Fruit fly (Drosophila melanogaster) whole organism, pupa: ENCODE measurements around the gene CG4653.

Experiments
- CG12605 ChIP-seq: fragments of 200-800 bp; sonication (Bioruptor generic); IDR thresholded peaks from 2 replicates; pipeline ENCODE4 v1.3.6; 2022; ENCODE audit warnings: missing biosample characterization, missing genetic modification characterization
- CG4496 ChIP-seq: fragments of 200-800 bp; sonication (Bioruptor generic); IDR thresholded peaks from 3 replicates; pipeline ENCODE4 v1.3.6; 2022; ENCODE audit warnings: missing biosample characterization, missing genetic modification characterization
- CG8301 ChIP-seq: fragments of 200-800 bp; sonication (Bioruptor generic); optimal IDR thresholded peaks from 2 replicates; lab custom pipeline; 2018; ENCODE audit warnings: missing biosample characterization, mild to moderate bottlenecking, missing genetic modification characterization
- CG9948 ChIP-seq: fragments of 200-800 bp; sonication (Bioruptor generic); optimal IDR thresholded peaks from 2 replicates; lab custom pipeline; 2018; ENCODE audit warnings: missing biosample characterization, mild to moderate bottlenecking, missing genetic modification characterization, moderate library complexity
- Ets98B ChIP-seq: fragments of 200-800 bp; sonication (Bioruptor generic); IDR thresholded peaks from 2 replicates; pipeline ENCODE4 v1.3.6; 2022; ENCODE audit warnings: missing biosample characterization, missing genetic modification characterization
- Pif1B ChIP-seq: fragments of 200-800 bp; sonication (Bioruptor generic); optimal IDR thresholded peaks from 3 replicates; lab custom pipeline; 2016; ENCODE audit warnings: missing biosample characterization, missing genetic modification characterization
- Snoo ChIP-seq: fragments of 200-800 bp; sonication (Bioruptor generic); optimal IDR thresholded peaks from 3 replicates; lab custom pipeline; 2017; ENCODE audit warnings: missing biosample characterization, mild to moderate bottlenecking, missing genetic modification characterization, inconsistent platforms
- gl ChIP-seq: fragments of 200-800 bp; sonication (Bioruptor generic); optimal IDR thresholded peaks from 2 replicates; lab custom pipeline; 2018; ENCODE audit warnings: missing biosample characterization, mild to moderate bottlenecking, missing genetic modification characterization
- rn ChIP-seq: fragments of 200-800 bp; sonication (Bioruptor generic); IDR thresholded peaks from 2 replicates; pipeline ENCODE4 v1.3.6; 2022; ENCODE audit warnings: missing biosample characterization, missing genetic modification characterization

DNA sequence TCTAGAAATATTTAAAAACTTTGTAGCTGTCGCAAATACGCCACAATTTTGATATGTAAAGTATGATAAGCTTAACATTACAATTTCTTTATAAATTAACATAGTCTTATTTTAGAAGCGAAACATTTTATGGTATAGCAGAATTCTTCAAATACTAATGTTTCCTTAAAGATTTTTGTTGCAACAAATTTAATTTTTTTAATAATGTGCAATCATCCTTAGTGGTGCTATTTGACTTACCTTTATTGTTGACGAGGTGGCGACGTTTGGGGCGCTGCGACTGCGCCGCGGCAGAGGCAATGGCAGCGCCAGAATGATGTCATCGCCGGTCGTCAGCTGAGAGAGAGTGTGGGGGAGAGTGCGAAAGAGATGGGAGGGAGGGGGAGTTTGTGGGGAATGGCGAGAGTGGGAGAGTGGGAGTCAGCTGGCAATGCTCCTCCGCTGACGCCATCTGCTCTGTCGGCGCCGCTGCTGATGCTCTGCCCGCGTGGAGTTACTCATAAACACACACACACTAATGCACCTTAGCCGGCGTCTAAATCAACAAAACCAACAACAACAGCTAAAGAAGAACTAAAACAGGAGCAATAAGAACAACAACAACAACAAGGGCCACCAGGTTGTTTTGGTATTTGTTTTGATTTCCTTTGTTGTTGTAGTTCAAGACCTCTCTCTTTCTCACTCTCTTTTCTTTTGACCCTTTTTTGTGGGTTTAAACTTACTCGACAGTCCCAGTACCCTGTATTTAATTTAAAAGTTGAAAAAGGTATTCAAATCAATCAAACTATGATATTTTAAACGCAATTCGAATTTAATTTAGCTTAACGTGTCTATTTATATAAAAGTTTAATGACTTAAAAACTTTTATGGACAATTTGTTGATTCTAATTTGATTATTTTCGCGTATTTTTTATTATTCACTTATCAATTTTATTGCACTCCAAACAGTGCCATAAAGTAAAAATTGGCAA is 19.6 kb downstream of the CG4653 start:
- TF ChIP-seq gl (peak; percentile 92), Ets98B (peak; percentile 43; the same call in 1 of the 2 replicates), CG12605 (GFP tag; lab: Robert Waterston, UW) (peak; percentile 31; the same call in 1 of the 2 replicates), CG9948 (peak; percentile 68), CG8301 (tag; lab: Kevin White, UChicago) (peak; percentile 46), Pif1B (no peak), Snoo (tag; lab: Kevin White, UChicago) (peak; percentile 65), CG4496 (GFP tag; lab: Robert Waterston, UW) (peak; percentile 57), rn (GFP tag; lab: Robert Waterston, UW) (peak; percentile 8; the same call in 1 of the 2 replicates)
